Worm (Caenorhabditis elegans) whole organism, L4 larva: ENCODE measurements around the gene srw-86.
A peak's percentile ranks its signal among the peaks of the same experiment; 100 is the strongest.

Source experiments
- F37D6.2 ChIP-seq: sonication (generic microtip); optimal IDR thresholded peaks from 2 replicates; lab custom pipeline; 2016; ENCODE audit warnings: mild to moderate bottlenecking, missing genetic modification characterization, missing compliant biosample characterization
- F49E8.2 ChIP-seq: sonication (generic microtip); optimal IDR thresholded peaks from 2 replicates; lab custom pipeline; 2016; ENCODE audit warnings: missing compliant biosample characterization, mild to moderate bottlenecking, missing genetic modification characterization, borderline replicate concordance
- Y48G9A.11 ChIP-seq: fragments of 200-800 bp; sonication (Bioruptor generic); IDR thresholded peaks from 2 replicates; pipeline ENCODE4 v1.3.6; 2022; ENCODE audit warnings: missing genetic modification reagents, missing genetic modification characterization, missing compliant biosample characterization
- ZK337.2 ChIP-seq: fragments of 200-800 bp; sonication (Bioruptor generic); IDR thresholded peaks from 2 replicates; pipeline ENCODE4 v1.3.6; 2022; ENCODE audit warnings: missing genetic modification reagents, missing genetic modification characterization, missing compliant biosample characterization
- ceh-32 ChIP-seq: sonication (generic microtip); optimal IDR thresholded peaks from 2 replicates; lab custom pipeline; 2016; ENCODE audit warnings: mild to moderate bottlenecking, missing genetic modification characterization, missing compliant biosample characterization; ENCODE audit not compliant: poor library complexity
- ceh-44 ChIP-seq: fragments of 200-800 bp; sonication (Bioruptor generic); IDR thresholded peaks from 2 replicates; pipeline ENCODE4 v1.3.6; 2022; ENCODE audit warnings: missing genetic modification reagents, missing genetic modification characterization, missing compliant biosample characterization
- ctbp-1 ChIP-seq: fragments of 200-800 bp; sonication (Bioruptor generic); IDR thresholded peaks from 2 replicates; pipeline ENCODE4 v1.3.6; 2022; ENCODE audit warnings: missing genetic modification reagents, missing genetic modification characterization, missing compliant biosample characterization
- daf-16 ChIP-seq, 3 experiments: sonication (generic microtip); optimal IDR thresholded peaks; 2 replicates each; lab custom pipeline; 2016 to 2017; ENCODE audit warnings: missing genetic modification characterization in 3 of 3, missing genetic modification reagents in 3 of 3, mild to moderate bottlenecking in 2 of 3, missing compliant biosample characterization in 2 of 3, missing biosample characterization in 1 of 3, moderate library complexity in 1 of 3
- dmd-6 ChIP-seq: fragments of 200-800 bp; sonication (Bioruptor generic); IDR thresholded peaks from 2 replicates; pipeline ENCODE4 v1.3.6; 2022; ENCODE audit warnings: missing genetic modification reagents, missing genetic modification characterization, missing compliant biosample characterization
- dmd-9 ChIP-seq: fragments of 200-800 bp; sonication (Bioruptor generic); IDR thresholded peaks from 2 replicates; pipeline ENCODE4 v1.3.6; 2022; ENCODE audit warnings: missing genetic modification reagents, missing genetic modification characterization, missing compliant biosample characterization
- dve-1 ChIP-seq: sonication (generic microtip); optimal IDR thresholded peaks from 2 replicates; lab custom pipeline; 2017; ENCODE audit warnings: antibody characterized with exemption, mild to moderate bottlenecking, missing genetic modification characterization, missing compliant biosample characterization; ENCODE audit not compliant: insufficient read depth
- fkh-10 ChIP-seq: fragments of 150-350 bp; optimal IDR thresholded peaks from 2 replicates; lab custom pipeline; 2014; ENCODE audit warnings: missing biosample characterization, missing genetic modification reagents, missing genetic modification characterization
- hlh-11 ChIP-seq: fragments of 200-800 bp; sonication (Bioruptor generic); optimal IDR thresholded peaks from 2 replicates; lab custom pipeline; 2018; ENCODE audit warnings: mild to moderate bottlenecking, missing genetic modification characterization, missing compliant biosample characterization
- hlh-30 ChIP-seq: sonication (generic microtip); optimal IDR thresholded peaks from 2 replicates; lab custom pipeline; 2017; ENCODE audit warnings: antibody characterized with exemption, mild to moderate bottlenecking, missing genetic modification characterization, missing compliant biosample characterization; ENCODE audit not compliant: insufficient read depth
- hmg-1.1 ChIP-seq: fragments of 200-800 bp; sonication (Bioruptor generic); IDR thresholded peaks from 2 replicates; pipeline ENCODE4 v1.3.6; 2022; ENCODE audit warnings: missing genetic modification reagents, missing genetic modification characterization, missing compliant biosample characterization
- lin-13 ChIP-seq: fragments of 150-350 bp; optimal IDR thresholded peaks from 2 replicates; lab custom pipeline; 2014; ENCODE audit warnings: missing biosample characterization, missing genetic modification reagents, missing genetic modification characterization
- lin-39 ChIP-seq: fragments of 150-350 bp; optimal IDR thresholded peaks from 2 replicates; lab custom pipeline; 2014; ENCODE audit warnings: missing biosample characterization, missing genetic modification reagents, missing genetic modification characterization
- lsy-2 ChIP-seq, 2 experiments: fragments of 150-350 bp in 1 of 2; sonication (generic microtip) in 1 of 2; optimal IDR thresholded peaks; 2 replicates each; lab custom pipeline; 2014 to 2017; ENCODE audit warnings: missing biosample characterization in 2 of 2, missing genetic modification characterization in 2 of 2
- madf-5 ChIP-seq, 2 experiments: fragments of 200-800 bp; sonication (Bioruptor generic); IDR thresholded peaks; 2 replicates each; pipeline ENCODE4 v1.3.6; 2022; ENCODE audit warnings: missing compliant biosample characterization in 2 of 2, missing genetic modification characterization in 2 of 2
- mdt-29 ChIP-seq: fragments of 200-800 bp; sonication (Bioruptor generic); IDR thresholded peaks from 2 replicates; pipeline ENCODE4 v1.3.6; 2022; ENCODE audit warnings: missing genetic modification reagents, missing genetic modification characterization, missing compliant biosample characterization
- mxl-3 ChIP-seq: fragments of 200-800 bp; sonication (Bioruptor generic); optimal IDR thresholded peaks from 2 replicates; lab custom pipeline; 2018; ENCODE audit warnings: mild to moderate bottlenecking, missing genetic modification characterization, missing compliant biosample characterization
- nhr-10 ChIP-seq: fragments of 150-350 bp; optimal IDR thresholded peaks from 2 replicates; lab custom pipeline; 2014; ENCODE audit warnings: missing biosample characterization, missing genetic modification characterization
- nhr-111 ChIP-seq: fragments of 200-800 bp; sonication (Bioruptor generic); optimal IDR thresholded peaks from 2 replicates; lab custom pipeline; 2018; ENCODE audit warnings: mild to moderate bottlenecking, missing genetic modification characterization, missing compliant biosample characterization
- nhr-237 ChIP-seq: sonication (generic microtip); optimal IDR thresholded peaks from 2 replicates; lab custom pipeline; 2017; ENCODE audit warnings: missing biosample characterization, missing genetic modification characterization
- nhr-28 ChIP-seq: fragments of 150-350 bp; optimal IDR thresholded peaks from 2 replicates; lab custom pipeline; 2014; ENCODE audit warnings: missing biosample characterization, missing genetic modification characterization
- nhr-48 ChIP-seq: sonication (generic microtip); optimal IDR thresholded peaks from 2 replicates; lab custom pipeline; 2016; ENCODE audit warnings: mild to moderate bottlenecking, missing genetic modification characterization, missing compliant biosample characterization
- php-3 ChIP-seq: fragments of 200-800 bp; sonication (Bioruptor generic); IDR thresholded peaks from 2 replicates; pipeline ENCODE4 v1.3.6; 2022; ENCODE audit warnings: missing genetic modification reagents, missing genetic modification characterization, missing compliant biosample characterization
- pqm-1 ChIP-seq: sonication (generic microtip); optimal IDR thresholded peaks from 2 replicates; lab custom pipeline; 2017; ENCODE audit warnings: missing biosample characterization, missing genetic modification characterization
- saeg-2 ChIP-seq: fragments of 200-800 bp; sonication (Bioruptor generic); IDR thresholded peaks from 2 replicates; pipeline ENCODE4 v1.3.6; 2022; ENCODE audit warnings: missing genetic modification reagents, missing genetic modification characterization, missing compliant biosample characterization
- sdz-12 ChIP-seq: fragments of 200-800 bp; sonication (Bioruptor generic); optimal IDR thresholded peaks from 2 replicates; lab custom pipeline; 2018; ENCODE audit warnings: mild to moderate bottlenecking, missing genetic modification characterization, missing compliant biosample characterization
- snpc-1.2 ChIP-seq: fragments of 200-800 bp; sonication (Bioruptor generic); IDR thresholded peaks from 2 replicates; pipeline ENCODE4 v1.3.6; 2022; ENCODE audit warnings: missing genetic modification reagents, missing genetic modification characterization, missing compliant biosample characterization
- snpc-4 ChIP-seq: fragments of 150-350 bp; optimal IDR thresholded peaks from 2 replicates; lab custom pipeline; 2014; ENCODE audit warnings: missing biosample characterization, missing genetic modification characterization
- zag-1 ChIP-seq: fragments of 150-350 bp; optimal IDR thresholded peaks from 2 replicates; lab custom pipeline; 2014; ENCODE audit warnings: missing biosample characterization, missing genetic modification characterization
- zfp-2 ChIP-seq: sonication (generic microtip); optimal IDR thresholded peaks from 2 replicates; lab custom pipeline; 2016; ENCODE audit warnings: mild to moderate bottlenecking, missing genetic modification characterization, missing compliant biosample characterization

The srw-86 gene

DNA sequence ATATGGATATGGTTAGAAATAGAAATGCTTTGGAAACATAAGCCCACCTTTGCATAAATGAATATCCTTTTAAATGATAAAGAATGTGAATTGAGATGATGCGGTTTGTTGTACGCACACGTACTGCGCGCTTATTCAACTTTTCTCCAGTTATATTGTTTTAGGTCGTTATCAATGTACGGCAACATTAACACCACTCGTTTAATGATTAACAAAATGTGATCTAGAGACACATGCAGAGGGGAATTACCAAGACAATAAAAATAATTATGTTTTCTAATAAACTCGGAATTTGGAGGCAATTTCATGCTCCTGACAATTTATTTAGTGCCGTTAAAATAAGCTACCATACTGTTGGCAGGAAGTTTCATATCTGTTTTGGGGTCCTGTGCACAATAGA, 44.9 kb upstream of the srw-86 start, which contains the start of gene M04C3.1 (continued):
- peak; percentile 72 for TF ChIP-seq php-3 (GFP tag; lab: Robert Waterston, UW)
- TF ChIP-seq lin-39 (tag; lab: Kevin White, UChicago) = no peak
- peak in 1 of 2 experiments; percentile 5 for TF ChIP-seq lsy-2 (tag; optimal IDR thresholded peaks at IDR 0.05; lab: Kevin White, UChicago)
- TF ChIP-seq sdz-12 = no peak
- no peak for TF ChIP-seq nhr-111 (GFP tag; lab: Kevin White, UChicago)
- no peak for TF ChIP-seq ctbp-1 (GFP tag; lab: Robert Waterston, UW)
- no peak for TF ChIP-seq fkh-10 (GFP tag; lab: Kevin White, UChicago)
- no peak for TF ChIP-seq F49E8.2
- TF ChIP-seq snpc-1.2 (GFP tag; lab: Robert Waterston, UW) = no peak
- no peak for TF ChIP-seq mdt-29

ce11 chrV:19443599-19443998, 43.1 kb upstream of the srw-86 start:
- TF ChIP-seq nhr-111 (GFP tag; lab: Kevin White, UChicago) (no peak), daf-16 (GFP tag; optimal IDR thresholded peaks at IDR 0.05; lab: Kevin White, UChicago) (no peak), daf-16 (tag; optimal IDR thresholded peaks at IDR 0.05; lab: Kevin White, UChicago) (peak; percentile 72), sdz-12 (no peak), nhr-28 (tag; lab: Kevin White, UChicago) (peak; percentile 34), dve-1 (tag; lab: Kevin White, UChicago) (peak; percentile 27), lsy-2 (tag; optimal IDR thresholded peaks at IDR 0.05; lab: Kevin White, UChicago) (peak in 1 of 2 experiments; percentile 4)

- no peak for TF ChIP-seq Y48G9A.11
- TF ChIP-seq mxl-3 (GFP tag; lab: Kevin White, UChicago) = peak; percentile 19
- no peak for TF ChIP-seq nhr-237 (tag; lab: Kevin White, UChicago)
- 0 out of 2 replicates have a peak, but pooled peaks have one; percentile 17 for TF ChIP-seq dmd-6 (GFP tag; lab: Robert Waterston, UW)
- no peak for TF ChIP-seq hmg-1.1 (GFP tag; lab: Robert Waterston, UW)
- TF ChIP-seq zfp-2 = no peak
- peak; percentile 56 for TF ChIP-seq pqm-1 (tag; lab: Kevin White, UChicago)
- no peak for TF ChIP-seq lin-13 (GFP tag; lab: Kevin White, UChicago)
- TF ChIP-seq ceh-32 (tag; lab: Kevin White, UChicago) = no peak
- no peak for TF ChIP-seq ZK337.2
- no peak for TF ChIP-seq nhr-10
- TF ChIP-seq nhr-48 (tag; lab: Kevin White, UChicago) = no peak
- no peak for TF ChIP-seq F37D6.2
- TF ChIP-seq snpc-4 (tag; lab: Kevin White, UChicago) = no peak
- TF ChIP-seq daf-16 (GFP tag; optimal IDR thresholded peaks at IDR 0.05; lab: Kevin White, UChicago) = no peak
- peak; percentile 17 for TF ChIP-seq daf-16 (tag; optimal IDR thresholded peaks at IDR 0.05; lab: Kevin White, UChicago)
- TF ChIP-seq nhr-28 (tag; lab: Kevin White, UChicago) = peak; percentile 59
- no peak for TF ChIP-seq saeg-2 (GFP tag; lab: Robert Waterston, UW)
- peak; percentile 20 for TF ChIP-seq hlh-30 (tag; lab: Kevin White, UChicago)
- no peak for TF ChIP-seq zag-1
- TF ChIP-seq madf-5 (GFP tag; IDR thresholded peaks at IDR 0.05; lab: Robert Waterston, UW) = no peak
- TF ChIP-seq dmd-9 = no peak
- peak; percentile 12 for TF ChIP-seq hlh-11 (tag; lab: Kevin White, UChicago)
- no peak for TF ChIP-seq ceh-44 (GFP tag; lab: Robert Waterston, UW)
- TF ChIP-seq, all 104 proteins: peak for 7
Measured at ce11 chrV:19436307-19436706, 35.8 kb upstream of the srw-86 start, which contains the start of gene C25F9.14. C25F9.14 (plus strand) TSS chrV:19436484.
